Fruit fly (Drosophila melanogaster): ENCODE data around the gene Nepl16.

The Nepl16 gene

DNA sequence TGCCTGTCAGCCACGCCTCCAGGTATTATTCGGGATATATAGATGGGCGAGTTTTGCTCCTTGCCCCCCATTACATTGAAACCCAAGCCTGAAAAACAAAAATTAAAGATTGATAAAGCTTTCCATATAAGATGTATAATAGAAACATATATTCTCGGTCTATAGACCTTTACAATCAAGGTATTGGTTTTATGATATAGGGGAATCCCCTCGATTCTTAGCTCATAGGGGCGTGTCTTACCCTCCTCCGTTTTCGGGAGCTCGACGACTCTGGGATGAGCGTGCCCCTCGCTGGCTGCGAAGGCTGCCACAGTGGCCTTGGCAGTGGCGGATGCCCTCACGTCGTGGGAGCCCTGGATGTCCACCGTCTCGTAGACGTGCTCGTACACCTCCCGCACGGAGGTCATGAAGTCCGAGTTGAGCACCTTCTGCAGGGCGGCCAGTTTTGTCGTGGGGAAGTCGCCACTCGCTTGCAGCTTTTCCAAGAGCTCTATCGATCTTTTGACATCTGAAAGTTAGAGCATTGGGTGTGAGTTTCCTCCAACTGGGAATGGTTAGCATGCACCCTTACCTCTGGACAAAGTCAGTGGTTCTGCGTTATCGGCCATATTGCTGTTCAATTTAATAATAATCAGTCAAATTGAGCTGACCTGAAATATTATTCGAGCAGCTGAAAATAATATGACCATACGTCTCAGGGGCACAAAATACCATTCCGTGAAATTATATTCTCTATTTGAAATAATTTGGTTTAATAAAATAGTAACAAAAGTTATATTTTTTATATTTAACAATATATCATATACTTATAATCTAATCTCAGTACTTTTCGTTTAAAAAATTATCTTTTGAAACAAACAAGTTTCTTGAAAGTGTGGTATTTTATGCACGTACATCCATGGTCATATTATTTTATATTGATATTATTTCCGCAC lies 47.1 kb downstream of the Nepl16 start, which contains the start of the genes veli and PQBP1 (continued):
- TF ChIP-seq nmo (GFP tag; optimal IDR thresholded peaks at IDR 0.05) (no peak), BEAF-32 (GFP tag; optimal IDR thresholded peaks at IDR 0.05) (peak; percentile 4), sob (GFP tag; IDR thresholded peaks at IDR 0.05) (no peak), sug (tag; optimal IDR thresholded peaks at IDR 0.05) (no peak), Fer3 (tag; optimal IDR thresholded peaks at IDR 0.05) (no peak), fd64A (GFP tag; optimal IDR thresholded peaks at IDR 0.05) (no peak), row (GFP tag; IDR thresholded peaks at IDR 0.05) (peak; percentile 73)

DNA sequence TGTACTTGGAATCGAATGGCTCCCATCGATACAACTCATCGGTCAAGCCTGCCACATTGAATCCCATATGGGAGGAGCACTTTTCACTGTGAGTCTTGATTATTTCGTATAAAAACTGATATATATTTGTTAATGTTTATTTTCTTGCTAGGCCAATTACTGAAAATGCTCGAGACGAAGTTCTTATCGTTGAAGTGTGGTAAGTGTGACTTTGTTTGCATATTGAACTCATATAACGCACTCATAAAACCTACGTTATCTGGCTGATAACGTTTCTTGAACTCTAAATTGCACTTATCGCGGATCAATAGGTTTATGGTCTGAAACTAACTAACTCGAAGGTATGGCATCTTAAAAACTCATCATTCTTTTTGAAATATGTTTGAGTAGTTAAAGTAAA lies 51.9 kb downstream of the Nepl16 start:
- TF ChIP-seq Pdp1 (GFP tag; optimal IDR thresholded peaks at IDR 0.05) = peak in 1 of 2 experiments; percentile 54
- TF ChIP-seq vnd (GFP tag; IDR thresholded peaks at IDR 0.05; ENCODE audit: partially characterized antibody) = no peak
- TF ChIP-seq eve (GFP tag; optimal IDR thresholded peaks at IDR 0.05) = no peak
- no peak for TF ChIP-seq ftz-f1 (GFP tag; optimal IDR thresholded peaks at IDR 0.05)
- TF ChIP-seq Vsx1 (GFP tag; optimal IDR thresholded peaks at IDR 0.05) = peak; percentile 71
- no peak for TF ChIP-seq CG11504 (tag; optimal IDR thresholded peaks at IDR 0.05)
- TF ChIP-seq CG15269 (tag; optimal IDR thresholded peaks at IDR 0.05) = no peak
- TF ChIP-seq row (GFP tag; IDR thresholded peaks at IDR 0.05) = no peak
- no peak for TF ChIP-seq fd96Cb (tag; optimal IDR thresholded peaks at IDR 0.05)
